Fruit fly (Drosophila melanogaster): Measurements from ENCODE around the gene CG15167.

CG15167 gene

DNA sequence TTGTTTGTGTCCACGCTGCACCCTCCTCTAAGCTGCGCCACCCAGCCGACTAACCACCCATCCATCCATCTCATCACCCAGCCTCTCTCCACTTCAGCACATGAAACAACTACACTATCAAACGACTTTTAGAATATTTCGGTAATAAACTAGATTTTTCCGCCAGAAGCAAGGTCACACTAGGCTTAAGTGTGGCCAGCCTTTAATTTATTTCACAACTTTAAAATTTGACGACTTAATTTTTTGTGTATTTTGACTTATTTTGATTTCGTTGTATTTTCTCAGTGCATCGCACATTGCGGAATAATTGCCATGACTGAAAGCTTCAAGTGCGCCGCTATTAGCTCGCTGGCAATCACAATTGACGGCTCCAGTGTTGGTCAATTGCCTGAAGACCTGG, 15.3 kb upstream of the CG15167 start (continued):
- TF ChIP-seq vri (GFP tag; optimal IDR thresholded peaks at IDR 0.05) (no peak), CG9139 (GFP tag; optimal IDR thresholded peaks at IDR 0.05) (no peak), Ets21C (GFP tag; optimal IDR thresholded peaks at IDR 0.05) (no peak), Sox15 (GFP tag; optimal IDR thresholded peaks at IDR 0.05) (no peak), ss (GFP tag; optimal IDR thresholded peaks at IDR 0.05) (no peak), Eip75B (GFP tag; optimal IDR thresholded peaks at IDR 0.05) (no peak), CG6808 (GFP tag; optimal IDR thresholded peaks at IDR 0.05) (no peak), Eip78C (GFP tag) (peak; percentile 79), lz (GFP tag; optimal IDR thresholded peaks at IDR 0.05) (no peak), CG6792 (GFP tag; optimal IDR thresholded peaks at IDR 0.05) (no peak), CG3032 (tag; optimal IDR thresholded peaks at IDR 0.05) (no peak)

- no peak for TF ChIP-seq Eip93F (GFP tag; optimal IDR thresholded peaks at IDR 0.05)
- TF ChIP-seq Hr4 (GFP tag; optimal IDR thresholded peaks at IDR 0.05): peak; percentile 25
These were observed 12.2 kb upstream of the CG15167 start for dm6 chr2L:18727986-18728385.

dm6 chr2L:18732291-18732690, 7.9 kb upstream of the CG15167 start, which contains the start of gene CG10348:
Gene CG10348 (minus strand): TSS chr2L:18732524.
- TF ChIP-seq CG6276 (GFP tag; optimal IDR thresholded peaks at IDR 0.05): no peak
- no peak for TF ChIP-seq CG8319 (GFP tag; optimal IDR thresholded peaks at IDR 0.05)
- TF ChIP-seq CG15336 (GFP tag; IDR thresholded peaks at IDR 0.05): no peak
- TF ChIP-seq Hr39 (GFP tag; optimal IDR thresholded peaks at IDR 0.05): no peak
- no peak for TF ChIP-seq Sox15 (GFP tag; optimal IDR thresholded peaks at IDR 0.05)
- no peak for TF ChIP-seq CG10631 (GFP tag; optimal IDR thresholded peaks at IDR 0.05)
- no peak for TF ChIP-seq pdm3 (GFP tag; optimal IDR thresholded peaks at IDR 0.05)
- TF ChIP-seq CG34406 (GFP tag; optimal IDR thresholded peaks at IDR 0.05): no peak

DNA sequence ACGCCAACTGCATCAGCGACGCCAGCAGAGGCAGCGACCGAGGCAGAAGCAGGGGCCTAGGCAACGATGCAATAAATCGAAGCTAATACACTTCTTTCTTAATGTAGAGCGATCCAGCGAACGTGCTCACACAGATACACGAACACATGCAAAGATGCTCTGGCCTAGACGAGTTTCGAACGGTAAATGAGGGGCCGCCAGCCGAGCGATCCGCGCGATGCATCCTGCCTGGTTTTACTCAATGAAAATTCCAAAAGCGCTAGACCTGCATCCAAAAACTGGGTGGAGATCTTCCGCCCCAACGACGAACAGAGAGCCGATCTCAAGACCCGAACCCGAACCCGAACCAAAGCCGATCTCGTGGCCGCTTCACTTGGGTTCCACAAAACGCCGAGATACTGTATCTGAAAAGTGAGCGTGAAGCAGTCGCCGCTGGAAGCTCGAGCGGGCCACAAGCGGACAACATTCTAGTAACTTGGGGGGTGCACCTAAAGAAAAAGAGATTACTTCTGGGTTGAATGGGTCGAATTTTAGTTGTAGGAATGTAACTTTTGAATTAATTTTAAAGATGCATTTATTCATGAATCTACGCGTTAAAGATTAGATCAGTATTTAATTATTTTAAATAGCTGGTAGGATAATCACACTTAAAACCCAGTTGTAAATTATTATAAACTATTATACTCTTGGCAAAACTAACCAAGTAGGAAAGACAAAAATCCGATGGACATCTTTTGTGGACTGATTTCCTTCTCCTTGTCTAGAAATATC, 7.2 kb upstream of the CG15167 start:
- TF ChIP-seq CG7368 (GFP tag; optimal IDR thresholded peaks at IDR 0.05) (peak; percentile 4), dac (GFP tag; optimal IDR thresholded peaks at IDR 0.05) (no peak), net (GFP tag; optimal IDR thresholded peaks at IDR 0.05) (peak; percentile 12), Hr4 (GFP tag; optimal IDR thresholded peaks at IDR 0.05) (no peak), CG3919 (GFP tag; optimal IDR thresholded peaks at IDR 0.05) (peak; percentile 42), Ets21C (GFP tag; optimal IDR thresholded peaks at IDR 0.05) (no peak), topi (GFP tag; optimal IDR thresholded peaks at IDR 0.05) (peak; percentile 33), Sox102F (GFP tag; optimal IDR thresholded peaks at IDR 0.05) (peak; percentile 6), spab (GFP tag; optimal IDR thresholded peaks at IDR 0.05) (no peak), CG16779 (tag; optimal IDR thresholded peaks at IDR 0.05) (peak; percentile 2), dsx (GFP tag; optimal IDR thresholded peaks at IDR 0.05; ENCODE audit: poor library complexity, severe bottlenecking) (peak; percentile 28), Eip93F (GFP tag; optimal IDR thresholded peaks at IDR 0.05) (no peak), CG6792 (GFP tag; optimal IDR thresholded peaks at IDR 0.05) (no peak), CG32006 (GFP tag; optimal IDR thresholded peaks at IDR 0.05) (peak; percentile 49), Smox (GFP tag; optimal IDR thresholded peaks at IDR 0.05) (peak; percentile 25), CG6808 (GFP tag; optimal IDR thresholded peaks at IDR 0.05) (peak; percentile 37), Eip75B (GFP tag; optimal IDR thresholded peaks at IDR 0.05) (peak; percentile 42), ss (GFP tag; optimal IDR thresholded peaks at IDR 0.05) (peak; percentile 38 to 56), CG9139 (GFP tag; optimal IDR thresholded peaks at IDR 0.05) (no peak), CG11902 (GFP tag; optimal IDR thresholded peaks at IDR 0.05) (no peak), CG8319 (GFP tag; optimal IDR thresholded peaks at IDR 0.05) (no peak), vri (GFP tag; optimal IDR thresholded peaks at IDR 0.05) (no peak), eg (GFP tag; IDR thresholded peaks at IDR 0.05) (peak; percentile 40; the same call in 1 of the 3 replicates), fd85E (GFP tag; optimal IDR thresholded peaks at IDR 0.05) (no peak), cyc (GFP tag; optimal IDR thresholded peaks at IDR 0.05) (no peak), CG1621 (tag; optimal IDR thresholded peaks at IDR 0.05) (peak; percentile 31), Met (GFP tag; optimal IDR thresholded peaks at IDR 0.05) (no peak), esn (GFP tag; optimal IDR thresholded peaks at IDR 0.05) (peak; percentile 12), fkh (GFP tag; optimal IDR thresholded peaks at IDR 0.05) (no peak), Hr38 (GFP tag; optimal IDR thresholded peaks at IDR 0.05) (no peak), Hr39 (GFP tag; optimal IDR thresholded peaks at IDR 0.05) (no peak), salr (GFP tag; optimal IDR thresholded peaks at IDR 0.05) (no peak), Eip78C (GFP tag) (peak; percentile 54), svp (GFP tag) (peak; percentile 77), CG11294 (GFP tag; IDR thresholded peaks at IDR 0.05) (no peak)
